Worm (Caenorhabditis elegans) whole organism, L4 larva: ENCODE results near the gene C14C6.13.
A peak's percentile ranks its signal among the peaks of the same experiment; 100 is the strongest.

ENCODE experiments used
- F26F4.8 ChIP-seq: fragments of 200-800 bp; sonication (Bioruptor generic); conservative IDR thresholded peaks from 2 replicates; pipeline ENCODE4 v1.3.6; 2022; ENCODE audit warnings: missing genetic modification characterization, missing compliant biosample characterization
- ZK546.5 ChIP-seq, 2 experiments: sonication (generic microtip); optimal IDR thresholded peaks; 2 replicates each; lab custom pipeline; 2017; ENCODE audit warnings: missing biosample characterization in 2 of 2, missing genetic modification characterization in 2 of 2
- aly-2 ChIP-seq: sonication (generic microtip); optimal IDR thresholded peaks from 2 replicates; lab custom pipeline; 2018; ENCODE audit warnings: missing biosample characterization, missing genetic modification characterization
- ama-1 ChIP-seq: fragments of 150-350 bp; optimal IDR thresholded peaks from 2 replicates; lab custom pipeline; 2014; ENCODE audit warnings: inconsistent platforms, mixed read lengths
- arid-1 ChIP-seq: fragments of 200-800 bp; sonication (Bioruptor generic); conservative IDR thresholded peaks from 2 replicates; pipeline ENCODE4 v1.3.6; 2022; ENCODE audit warnings: missing genetic modification reagents, missing genetic modification characterization, missing compliant biosample characterization
- ceh-20 ChIP-seq: fragments of 200-800 bp; sonication (Bioruptor generic); IDR thresholded peaks from 2 replicates; pipeline ENCODE4 v1.3.6; 2022; ENCODE audit warnings: missing genetic modification reagents, missing genetic modification characterization, missing compliant biosample characterization
- ceh-28 ChIP-seq: fragments of 150-350 bp; optimal IDR thresholded peaks from 2 replicates; lab custom pipeline; 2014; ENCODE audit warnings: missing biosample characterization, missing genetic modification reagents, missing genetic modification characterization
- ceh-32 ChIP-seq: sonication (generic microtip); optimal IDR thresholded peaks from 2 replicates; lab custom pipeline; 2016; ENCODE audit warnings: mild to moderate bottlenecking, missing genetic modification characterization, missing compliant biosample characterization; ENCODE audit not compliant: poor library complexity
- ceh-62 ChIP-seq: sonication (generic microtip); optimal IDR thresholded peaks from 2 replicates; lab custom pipeline; 2017; ENCODE audit warnings: missing biosample characterization, missing genetic modification characterization
- ceh-82 ChIP-seq: sonication (generic microtip); optimal IDR thresholded peaks from 2 replicates; lab custom pipeline; 2017; ENCODE audit warnings: missing biosample characterization, missing genetic modification characterization
- ces-1 ChIP-seq: fragments of 150-350 bp; sonication (generic microtip); optimal IDR thresholded peaks from 4 replicates; lab custom pipeline; 2014; ENCODE audit warnings: missing biosample characterization, missing genetic modification reagents, missing genetic modification characterization
- daf-16 ChIP-seq, 3 experiments: sonication (generic microtip); optimal IDR thresholded peaks; 2 replicates each; lab custom pipeline; 2016 to 2017; ENCODE audit warnings: missing genetic modification characterization in 3 of 3, missing genetic modification reagents in 3 of 3, mild to moderate bottlenecking in 2 of 3, missing compliant biosample characterization in 2 of 3, missing biosample characterization in 1 of 3, moderate library complexity in 1 of 3
- daf-8 ChIP-seq: fragments of 200-800 bp; sonication (Bioruptor generic); IDR thresholded peaks from 2 replicates; pipeline ENCODE4 v1.3.6; 2022; ENCODE audit warnings: missing genetic modification characterization, missing compliant biosample characterization
- dmd-6 ChIP-seq: fragments of 200-800 bp; sonication (Bioruptor generic); IDR thresholded peaks from 2 replicates; pipeline ENCODE4 v1.3.6; 2022; ENCODE audit warnings: missing genetic modification reagents, missing genetic modification characterization, missing compliant biosample characterization
- dmd-8 ChIP-seq: fragments of 200-800 bp; sonication (Bioruptor generic); IDR thresholded peaks from 2 replicates; pipeline ENCODE4 v1.3.6; 2022; ENCODE audit warnings: missing genetic modification characterization, missing compliant biosample characterization
- dmd-9 ChIP-seq: fragments of 200-800 bp; sonication (Bioruptor generic); IDR thresholded peaks from 2 replicates; pipeline ENCODE4 v1.3.6; 2022; ENCODE audit warnings: missing genetic modification reagents, missing genetic modification characterization, missing compliant biosample characterization
- duxl-1 ChIP-seq: sonication (generic microtip); optimal IDR thresholded peaks from 2 replicates; lab custom pipeline; 2016; ENCODE audit warnings: mild to moderate bottlenecking, missing genetic modification characterization, moderate library complexity, missing compliant biosample characterization; ENCODE audit not compliant: poor library complexity
- fkh-10 ChIP-seq: fragments of 150-350 bp; optimal IDR thresholded peaks from 2 replicates; lab custom pipeline; 2014; ENCODE audit warnings: missing biosample characterization, missing genetic modification reagents, missing genetic modification characterization
- hlh-11 ChIP-seq: fragments of 200-800 bp; sonication (Bioruptor generic); optimal IDR thresholded peaks from 2 replicates; lab custom pipeline; 2018; ENCODE audit warnings: mild to moderate bottlenecking, missing genetic modification characterization, missing compliant biosample characterization
- hlh-30 ChIP-seq: sonication (generic microtip); optimal IDR thresholded peaks from 2 replicates; lab custom pipeline; 2017; ENCODE audit warnings: antibody characterized with exemption, mild to moderate bottlenecking, missing genetic modification characterization, missing compliant biosample characterization; ENCODE audit not compliant: insufficient read depth
- hmg-1.1 ChIP-seq: fragments of 200-800 bp; sonication (Bioruptor generic); IDR thresholded peaks from 2 replicates; pipeline ENCODE4 v1.3.6; 2022; ENCODE audit warnings: missing genetic modification reagents, missing genetic modification characterization, missing compliant biosample characterization
- lim-7 ChIP-seq: fragments of 200-800 bp; sonication (Bioruptor generic); IDR thresholded peaks from 2 replicates; pipeline ENCODE4 v1.3.6; 2022; ENCODE audit warnings: missing genetic modification characterization, missing compliant biosample characterization
- lin-15B ChIP-seq: fragments of 150-350 bp; sonication (generic microtip); optimal IDR thresholded peaks from 3 replicates; lab custom pipeline; 2014; ENCODE audit warnings: missing biosample characterization, missing genetic modification characterization
- lsy-2 ChIP-seq, 2 experiments: fragments of 150-350 bp in 1 of 2; sonication (generic microtip) in 1 of 2; optimal IDR thresholded peaks; 2 replicates each; lab custom pipeline; 2014 to 2017; ENCODE audit warnings: missing biosample characterization in 2 of 2, missing genetic modification characterization in 2 of 2
- mdl-1 ChIP-seq, 2 experiments: fragments of 150-350 bp in 1 of 2; sonication (generic microtip) in 1 of 2; optimal IDR thresholded peaks; 2 replicates each; lab custom pipeline; 2014 to 2017; ENCODE audit warnings: missing biosample characterization in 2 of 2, missing genetic modification characterization in 2 of 2
- mep-1 ChIP-seq: fragments of 150-350 bp; sonication (generic microtip); optimal IDR thresholded peaks from 3 replicates; lab custom pipeline; 2014; ENCODE audit warnings: missing biosample characterization, missing genetic modification characterization
- mes-2 ChIP-seq: sonication (generic microtip); optimal IDR thresholded peaks from 2 replicates; lab custom pipeline; 2016; ENCODE audit warnings: missing genotype, mild to moderate bottlenecking, missing genetic modification characterization, missing compliant biosample characterization; ENCODE audit not compliant: poor library complexity, severe bottlenecking
- mxl-3 ChIP-seq: fragments of 200-800 bp; sonication (Bioruptor generic); optimal IDR thresholded peaks from 2 replicates; lab custom pipeline; 2018; ENCODE audit warnings: mild to moderate bottlenecking, missing genetic modification characterization, missing compliant biosample characterization
- nhr-237 ChIP-seq: sonication (generic microtip); optimal IDR thresholded peaks from 2 replicates; lab custom pipeline; 2017; ENCODE audit warnings: missing biosample characterization, missing genetic modification characterization
- nhr-42 ChIP-seq: fragments of 200-800 bp; sonication (Bioruptor generic); IDR thresholded peaks from 2 replicates; pipeline ENCODE4 v1.3.6; 2022; ENCODE audit warnings: missing genetic modification characterization, missing compliant biosample characterization
- nhr-76 ChIP-seq: fragments of 150-350 bp; optimal IDR thresholded peaks from 2 replicates; lab custom pipeline; 2014; ENCODE audit warnings: missing biosample characterization, missing genetic modification characterization
- nhr-77 ChIP-seq: fragments of 150-350 bp; optimal IDR thresholded peaks from 2 replicates; lab custom pipeline; 2014; ENCODE audit warnings: missing biosample characterization, missing genetic modification characterization
- php-3 ChIP-seq: fragments of 200-800 bp; sonication (Bioruptor generic); IDR thresholded peaks from 2 replicates; pipeline ENCODE4 v1.3.6; 2022; ENCODE audit warnings: missing genetic modification reagents, missing genetic modification characterization, missing compliant biosample characterization
- set-16 ChIP-seq: fragments of 200-800 bp; sonication (Bioruptor generic); IDR thresholded peaks from 2 replicates; pipeline ENCODE4 v1.3.6; 2022; ENCODE audit warnings: missing genetic modification reagents, missing genetic modification characterization, missing compliant biosample characterization
- skn-1 ChIP-seq: fragments of 150-350 bp; optimal IDR thresholded peaks from 2 replicates; lab custom pipeline; 2014; ENCODE audit warnings: missing biosample characterization, missing genetic modification characterization
- spr-1 ChIP-seq: sonication (generic microtip); optimal IDR thresholded peaks from 2 replicates; lab custom pipeline; 2016; ENCODE audit warnings: mild to moderate bottlenecking, missing genetic modification characterization, missing compliant biosample characterization
- tag-97 ChIP-seq: fragments of 200-800 bp; sonication (Bioruptor generic); IDR thresholded peaks from 2 replicates; pipeline ENCODE4 v1.3.6; 2022; ENCODE audit warnings: missing genetic modification characterization, missing compliant biosample characterization
- unc-39 ChIP-seq: sonication (generic microtip); optimal IDR thresholded peaks from 2 replicates; lab custom pipeline; 2017; ENCODE audit warnings: missing biosample characterization, missing genetic modification characterization
- unc-62 ChIP-seq, 3 experiments: fragments of 150-350 bp in 1 of 3; sonication (generic microtip); optimal IDR thresholded peaks in 2 of 3; peaks in 1 of 3; 1 replicate in 1 of 3; 2 replicates in 2 of 3; lab custom pipeline; 2014 to 2017; ENCODE audit warnings: missing biosample characterization in 3 of 3, missing genetic modification characterization in 3 of 3, missing genetic modification reagents in 3 of 3, missing genotype in 1 of 3
- zfp-2 ChIP-seq: sonication (generic microtip); optimal IDR thresholded peaks from 2 replicates; lab custom pipeline; 2016; ENCODE audit warnings: mild to moderate bottlenecking, missing genetic modification characterization, missing compliant biosample characterization
- zip-11 ChIP-seq: fragments of 200-800 bp; sonication (Bioruptor generic); IDR thresholded peaks from 2 replicates; pipeline ENCODE4 v1.3.6; 2022; ENCODE audit warnings: missing genetic modification characterization, missing compliant biosample characterization

Gene C14C6.13

DNA sequence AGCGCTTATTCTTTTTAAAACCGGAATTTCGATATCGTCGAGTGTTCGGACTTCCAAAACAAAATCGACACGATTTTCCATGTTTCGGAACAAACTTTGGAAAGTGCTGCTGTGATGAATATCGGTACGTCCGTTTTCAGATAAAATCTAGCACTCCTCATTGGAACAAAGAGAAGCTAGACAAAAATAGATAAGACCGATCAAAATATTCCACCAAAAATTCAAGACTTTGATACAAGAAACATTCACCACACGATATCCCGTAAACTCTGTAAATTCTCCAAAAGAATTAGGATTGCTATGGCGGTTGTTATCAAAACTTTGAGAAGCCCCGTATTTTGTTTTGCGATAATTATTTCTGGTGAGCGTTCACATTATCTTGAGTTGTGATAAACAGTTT is 31.4 kb downstream of the C14C6.13 start, which contains the start of gene C14C6.3:
C14C6.3 (plus strand) TSS at position 301 of the 400 bp plus-strand sequence.
- TF ChIP-seq unc-62 (GFP tag; optimal IDR thresholded peaks at IDR 0.05 in 1 of 2; lab: Kevin White, UChicago) (peak in 1 of 2 experiments; percentile 5), unc-62 (tag; optimal IDR thresholded peaks at IDR 0.05; lab: Kevin White, UChicago) (no peak), hmg-1.1 (GFP tag; lab: Robert Waterston, UW) (no peak)

DNA sequence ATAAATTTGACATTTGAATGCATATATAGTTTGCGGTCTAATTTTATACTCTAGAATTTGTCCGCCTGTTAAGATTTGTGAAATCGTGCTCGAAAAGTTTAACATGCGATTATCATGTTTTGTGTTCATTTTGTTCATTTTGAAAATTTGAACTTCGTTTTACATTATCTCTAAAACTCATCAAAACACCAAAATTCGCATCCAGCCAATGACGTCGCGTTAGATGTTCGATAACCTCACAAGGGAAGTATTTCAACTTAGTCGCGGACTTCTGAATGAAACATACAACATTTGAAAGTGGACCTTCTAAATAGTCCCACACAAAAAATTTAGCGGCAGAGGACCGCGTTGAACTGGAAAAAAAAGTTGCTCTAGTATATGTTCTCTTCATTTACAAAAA is 33.1 kb downstream of the C14C6.13 start:
- no peak for TF ChIP-seq lim-7 (GFP tag; lab: Robert Waterston, UW)
- TF ChIP-seq arid-1 (GFP tag; lab: Robert Waterston, UW), result no peak
- TF ChIP-seq ama-1 (lab: Kevin White, UChicago), result no peak
- no peak for TF ChIP-seq ces-1 (GFP tag; lab: Kevin White, UChicago)
- TF ChIP-seq ceh-20 (GFP tag; lab: Robert Waterston, UW), result no peak
- TF ChIP-seq dmd-9 (GFP tag; lab: Robert Waterston, UW), result no peak
- no peak for TF ChIP-seq nhr-76 (tag; lab: Kevin White, UChicago)
- no peak for TF ChIP-seq mep-1

DNA sequence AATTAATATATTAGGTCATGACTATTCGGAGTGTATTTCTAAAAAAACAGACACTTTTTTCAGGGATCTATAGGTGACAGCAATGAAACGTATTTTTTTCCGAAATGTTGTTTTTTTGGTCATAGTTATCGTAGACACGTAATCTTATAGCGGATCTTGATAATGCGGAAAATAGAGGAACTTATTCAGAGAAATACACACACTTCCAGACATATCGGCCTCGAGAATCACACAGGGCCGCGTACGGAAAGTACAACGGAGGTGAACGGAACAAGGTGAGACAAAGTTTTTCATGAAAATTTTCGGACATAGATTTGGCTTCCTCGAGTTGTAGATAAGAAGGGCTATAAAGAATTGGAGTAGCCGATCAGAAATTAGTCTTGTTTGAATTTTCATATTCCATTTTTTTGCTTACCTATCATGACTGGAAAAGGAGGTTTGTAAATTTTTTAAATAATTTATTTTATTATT is 35.5 kb downstream of the C14C6.13 start, which contains the start of gene nhr-155:
nhr-155 (plus strand) TSS at position 421 of the 471 bp plus-strand sequence.
- TF ChIP-seq nhr-42 (GFP tag; lab: Robert Waterston, UW) (no peak), nhr-237 (no peak), set-16 (GFP tag; lab: Robert Waterston, UW) (no peak), ceh-32 (tag; lab: Kevin White, UChicago) (no peak)

DNA sequence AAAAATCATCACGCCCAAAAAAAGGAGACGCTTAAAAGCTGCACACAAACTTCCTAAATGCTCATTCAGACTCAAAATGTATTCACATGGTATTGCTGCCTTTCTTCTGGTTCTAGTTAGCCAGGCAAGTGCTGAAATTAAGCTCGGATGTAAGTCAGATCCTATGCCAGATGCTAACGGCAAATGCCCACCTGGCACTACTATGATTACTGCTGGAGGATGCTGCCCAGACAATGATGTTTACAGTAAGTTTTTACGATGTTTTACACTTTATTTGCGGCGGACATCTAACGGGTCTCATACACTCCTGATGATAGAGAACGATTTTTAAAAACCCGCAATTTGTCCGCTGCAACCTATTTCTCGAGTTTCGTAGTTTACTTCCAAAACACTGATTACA is 38.0 kb downstream of the C14C6.13 start, which contains the start of gene C14C6.5:
C14C6.5 (plus strand) TSS at position 58 of the 400 bp plus-strand sequence.
- TF ChIP-seq spr-1 (no peak), unc-62 (GFP tag; optimal IDR thresholded peaks at IDR 0.05 in 1 of 2; lab: Kevin White, UChicago) (peak in 1 of 2 experiments; percentile 93), unc-62 (tag; optimal IDR thresholded peaks at IDR 0.05; lab: Kevin White, UChicago) (no peak)

DNA sequence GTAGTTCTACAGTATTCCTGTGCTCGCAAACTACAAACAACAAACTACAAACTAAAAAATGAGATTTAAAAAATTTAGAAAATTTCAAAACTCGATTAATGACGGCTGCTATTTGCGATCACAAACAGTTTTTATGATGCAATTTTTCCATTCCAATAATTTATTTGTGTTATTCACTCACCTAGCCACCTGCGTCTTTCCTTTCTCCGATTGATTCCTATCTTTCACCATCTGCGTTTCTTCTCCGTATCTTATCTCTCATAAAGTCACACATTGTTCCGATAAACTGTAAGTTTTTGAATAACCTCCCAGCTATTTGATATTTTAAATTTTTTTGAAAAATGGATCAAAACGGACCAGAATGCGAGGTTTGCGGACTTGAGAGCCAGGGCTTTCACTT is 40.4 kb downstream of the C14C6.13 start, which contains the start of gene nhr-132:
nhr-132 (plus strand) TSS at position 271 of the 400 bp plus-strand sequence.
- TF ChIP-seq dmd-6 (GFP tag; lab: Robert Waterston, UW) (peak; percentile 61), ceh-82 (tag; lab: Kevin White, UChicago) (no peak), zfp-2 (tag; lab: Kevin White, UChicago) (no peak), daf-8 (GFP tag; lab: Robert Waterston, UW) (no peak), dmd-8 (GFP tag; lab: Robert Waterston, UW) (no peak), mdl-1 (tag; optimal IDR thresholded peaks at IDR 0.05; lab: Kevin White, UChicago) (peak in 1 of 2 experiments; percentile 25), ceh-62 (tag; lab: Kevin White, UChicago) (no peak), ZK546.5 (tag; optimal IDR thresholded peaks at IDR 0.05; lab: Kevin White, UChicago) (no peak), hlh-11 (tag; lab: Kevin White, UChicago) (peak; percentile 67), unc-39 (no peak), hlh-30 (tag; lab: Kevin White, UChicago) (peak; percentile 43), mes-2 (tag; lab: Kevin White, UChicago) (peak; percentile 25), lsy-2 (tag; optimal IDR thresholded peaks at IDR 0.05; lab: Kevin White, UChicago) (peak in 1 of 2 experiments; percentile 55), daf-16 (GFP tag; optimal IDR thresholded peaks at IDR 0.05; lab: Kevin White, UChicago) (no peak), daf-16 (tag; optimal IDR thresholded peaks at IDR 0.05; lab: Kevin White, UChicago) (peak; percentile 80), nhr-76 (tag; lab: Kevin White, UChicago) (no peak), skn-1 (tag; lab: Kevin White, UChicago) (no peak), duxl-1 (tag; lab: Kevin White, UChicago) (peak; percentile 34), hmg-1.1 (GFP tag; lab: Robert Waterston, UW) (no peak), F26F4.8 (GFP tag; lab: Robert Waterston, UW) (no peak), php-3 (GFP tag; lab: Robert Waterston, UW) (peak; percentile 70), aly-2 (tag; lab: Kevin White, UChicago) (no peak), ceh-28 (tag; lab: Kevin White, UChicago) (no peak), mxl-3 (no peak), tag-97 (GFP tag; lab: Robert Waterston, UW) (no peak), zip-11 (no peak), ceh-32 (tag; lab: Kevin White, UChicago) (no peak), nhr-237 (no peak), nhr-77 (tag; lab: Kevin White, UChicago) (peak; percentile 8), lin-15B (tag; lab: Kevin White, UChicago) (no peak), fkh-10 (GFP tag; lab: Kevin White, UChicago) (no peak), arid-1 (GFP tag; lab: Robert Waterston, UW) (no peak)
